Worm (Caenorhabditis elegans) whole organism, young adult: Measurements from ENCODE around the gene C47D12.4.
A peak's percentile ranks its signal among the peaks of the same experiment; 100 is the strongest.

Experiments used
- F49E8.2 ChIP-seq: sonication (generic microtip); optimal IDR thresholded peaks from 3 replicates; lab custom pipeline; 2017; ENCODE audit warnings: missing genetic modification characterization, mild to moderate bottlenecking, missing compliant biosample characterization, antibody characterized with exemption, moderate library complexity; ENCODE audit not compliant: insufficient read depth
- dpff-1 ChIP-seq: sonication (generic microtip); optimal IDR thresholded peaks from 2 replicates; lab custom pipeline; 2017; ENCODE audit warnings: mild to moderate bottlenecking, missing genetic modification characterization, missing compliant biosample characterization
- lin-35 ChIP-seq, 3 experiments: fragments of 150-350 bp in 2 of 3; sonication (generic microtip) in 1 of 3; optimal IDR thresholded peaks; 2 replicates each; lab custom pipeline; 2014 to 2018; ENCODE audit warnings: missing biosample characterization in 3 of 3, missing genetic modification characterization in 3 of 3, missing genetic modification reagents in 3 of 3
- sea-2 ChIP-seq: fragments of 200-800 bp; sonication (Bioruptor generic); IDR thresholded peaks from 2 replicates; pipeline ENCODE4 v1.3.6; 2022; ENCODE audit warnings: missing genetic modification characterization, missing compliant biosample characterization
- snpc-4 ChIP-seq, 5 experiments: fragments of 150-350 bp in 1 of 5; sonication (generic microtip) in 4 of 5; optimal IDR thresholded peaks; 2 replicates each; lab custom pipeline; 2014 to 2018; ENCODE audit warnings: missing genetic modification characterization in 5 of 5, missing biosample characterization in 3 of 5, antibody characterized with exemption in 2 of 5, mild to moderate bottlenecking in 2 of 5, missing compliant biosample characterization in 2 of 5, missing genotype in 2 of 5, moderate library complexity in 2 of 5, missing genetic modification reagents in 1 of 5
- unc-130 ChIP-seq: sonication (generic microtip); optimal IDR thresholded peaks from 2 replicates; lab custom pipeline; 2016; ENCODE audit warnings: missing genetic modification reagents, missing genetic modification characterization, missing compliant biosample characterization

- no peak for TF ChIP-seq dpff-1 (tag; lab: Kevin White, UChicago)
- no peak for TF ChIP-seq lin-35 (GFP tag; optimal IDR thresholded peaks at IDR 0.05; lab: Kevin White, UChicago)
- no peak for TF ChIP-seq sea-2 (GFP tag; lab: Robert Waterston, UW)
- peak; percentile 79 for TF ChIP-seq snpc-4 (GFP tag; optimal IDR thresholded peaks at IDR 0.05; lab: Kevin White, UChicago)
- TF ChIP-seq snpc-4 (tag; optimal IDR thresholded peaks at IDR 0.05; lab: Kevin White, UChicago): peak; percentile 57 to 96 (median 88)
- no peak for TF ChIP-seq F49E8.2 (tag; lab: Kevin White, UChicago)
- TF ChIP-seq unc-130 (GFP tag; lab: Kevin White, UChicago): no peak
Observed at ce11 chrII:11714728-11715127, 33.2 kb downstream of the C47D12.4 start.
